Fruit fly (Drosophila melanogaster) whole organism, embryonic: Measurements from ENCODE around the gene Sdic2.

Experiments used
- Abd-B ChIP-seq: fragments of 200-800 bp; sonication (Bioruptor generic); optimal IDR thresholded peaks from 2 replicates; lab custom pipeline; 2018; ENCODE audit warnings: missing biosample characterization, mild to moderate bottlenecking, missing genetic modification characterization, moderate library complexity
- CG10543 ChIP-seq: fragments of 200-800 bp; sonication (Bioruptor generic); optimal IDR thresholded peaks from 3 replicates; lab custom pipeline; 2017; ENCODE audit warnings: missing biosample characterization, mild to moderate bottlenecking, missing genetic modification characterization, moderate library complexity
- CG11247 ChIP-seq: fragments of 200-800 bp; sonication (Bioruptor generic); IDR thresholded peaks from 2 replicates; pipeline ENCODE4 v1.3.6; 2022; ENCODE audit warnings: missing biosample characterization, missing genetic modification characterization
- CG12391 ChIP-seq: fragments of 200-800 bp; sonication (Bioruptor generic); optimal IDR thresholded peaks from 3 replicates; lab custom pipeline; 2018; ENCODE audit warnings: missing biosample characterization, mild to moderate bottlenecking, missing genetic modification characterization, moderate library complexity
- CG13123 ChIP-seq: fragments of 200-800 bp; sonication (Bioruptor generic); optimal IDR thresholded peaks from 2 replicates; lab custom pipeline; 2016; ENCODE audit warnings: missing biosample characterization, missing genetic modification characterization
- CG14710 ChIP-seq: fragments of 200-800 bp; sonication (Bioruptor generic); optimal IDR thresholded peaks from 3 replicates; lab custom pipeline; 2019; ENCODE audit warnings: missing biosample characterization, mild to moderate bottlenecking, missing genetic modification characterization, moderate library complexity
- CG1602 ChIP-seq: fragments of 200-800 bp; sonication (Bioruptor generic); optimal IDR thresholded peaks from 3 replicates; lab custom pipeline; 2016; ENCODE audit warnings: missing biosample characterization, missing genetic modification characterization
- CG17361 ChIP-seq: fragments of 200-800 bp; sonication (Bioruptor generic); IDR thresholded peaks from 3 replicates; pipeline ENCODE4 v1.3.6; 2022; ENCODE audit warnings: missing biosample characterization, missing genetic modification characterization
- CG3995 ChIP-seq: fragments of 200-800 bp; sonication (Bioruptor generic); optimal IDR thresholded peaks from 3 replicates; lab custom pipeline; 2016; ENCODE audit warnings: missing biosample characterization, missing genetic modification characterization
- CG4617 ChIP-seq: fragments of 200-800 bp; sonication (Bioruptor generic); optimal IDR thresholded peaks from 3 replicates; lab custom pipeline; 2016; ENCODE audit warnings: missing biosample characterization, missing genetic modification characterization, borderline replicate concordance
- CG7271 ChIP-seq: fragments of 200-800 bp; sonication (Bioruptor generic); optimal IDR thresholded peaks from 2 replicates; lab custom pipeline; 2018; ENCODE audit warnings: missing biosample characterization, mild to moderate bottlenecking, missing genetic modification characterization, moderate library complexity
- CG7928 ChIP-seq: fragments of 200-800 bp; sonication (Bioruptor generic); optimal IDR thresholded peaks from 2 replicates; lab custom pipeline; 2017; ENCODE audit warnings: missing biosample characterization, mild to moderate bottlenecking, missing genetic modification characterization
- CG7963 ChIP-seq: fragments of 200-800 bp; sonication (Bioruptor generic); IDR thresholded peaks from 3 replicates; pipeline ENCODE4 v1.3.6; 2022; ENCODE audit warnings: missing biosample characterization, missing genetic modification characterization; ENCODE audit not compliant: partially characterized antibody
- CG9932 ChIP-seq: fragments of 200-800 bp; sonication (Bioruptor generic); IDR thresholded peaks from 2 replicates; pipeline ENCODE4 v1.3.6; 2022; ENCODE audit warnings: missing biosample characterization, missing genetic modification characterization
- CoRest ChIP-seq: fragments of 200-800 bp; sonication (Bioruptor generic); optimal IDR thresholded peaks from 3 replicates; lab custom pipeline; 2018; ENCODE audit warnings: missing biosample characterization, mild to moderate bottlenecking, missing genetic modification characterization, moderate library complexity
- CrebB ChIP-seq: fragments of 200-800 bp; sonication (Bioruptor generic); optimal IDR thresholded peaks from 3 replicates; lab custom pipeline; 2018; ENCODE audit warnings: missing biosample characterization, mild to moderate bottlenecking, missing genetic modification characterization
- Doc3 ChIP-seq: fragments of 200-800 bp; sonication (Bioruptor generic); IDR thresholded peaks from 3 replicates; pipeline ENCODE4 v1.3.6; 2022; ENCODE audit warnings: missing biosample characterization, missing genetic modification characterization; ENCODE audit not compliant: partially characterized antibody
- Dref ChIP-seq: fragments of 200-800 bp; sonication (Bioruptor generic); IDR thresholded peaks from 2 replicates; pipeline ENCODE4 v1.3.6; 2022; ENCODE audit warnings: missing biosample characterization, missing genetic modification characterization
- E2f2 ChIP-seq: fragments of 200-800 bp; sonication (Bioruptor generic); IDR thresholded peaks from 2 replicates; pipeline ENCODE4 v1.3.6; 2022; ENCODE audit warnings: missing biosample characterization, missing genetic modification characterization
- Gug ChIP-seq: fragments of 200-800 bp; sonication (Bioruptor generic); IDR thresholded peaks from 4 replicates; pipeline ENCODE4 v1.3.6; 2022; ENCODE audit warnings: missing biosample characterization, missing genetic modification characterization
- MBD-R2 ChIP-seq: fragments of 200-800 bp; sonication (Bioruptor generic); IDR thresholded peaks from 2 replicates; pipeline ENCODE4 v1.3.6; 2022; ENCODE audit warnings: missing biosample characterization, missing genetic modification characterization
- Med ChIP-seq: fragments of 200-800 bp; sonication (Bioruptor generic); peaks from one replicate; lab custom pipeline; 2016; ENCODE audit warnings: missing biosample characterization, missing genetic modification characterization, mild to moderate bottlenecking, inconsistent platforms, moderate library complexity
- Nf-YC ChIP-seq: fragments of 200-800 bp; optimal IDR thresholded peaks from 3 replicates; lab custom pipeline; 2019; ENCODE audit warnings: missing biosample characterization, mild to moderate bottlenecking, missing genetic modification characterization, moderate library complexity
- Pdp1 ChIP-seq, 2 experiments: fragments of 200-800 bp; sonication (Bioruptor generic); optimal IDR thresholded peaks; 3 replicates each; lab custom pipeline; 2016; ENCODE audit warnings: missing biosample characterization in 2 of 2, missing genetic modification characterization in 2 of 2, mild to moderate bottlenecking in 1 of 2, moderate library complexity in 1 of 2
- Scr ChIP-seq: fragments of 200-800 bp; sonication (Bioruptor generic); IDR thresholded peaks from 2 replicates; pipeline ENCODE4 v1.3.6; 2022; ENCODE audit warnings: missing biosample characterization, missing genetic modification characterization; ENCODE audit not compliant: partially characterized antibody
- Side ChIP-seq: fragments of 200-800 bp; sonication (Bioruptor generic); optimal IDR thresholded peaks from 2 replicates; lab custom pipeline; 2016; ENCODE audit warnings: missing biosample characterization, missing genetic modification characterization
- Sin3A ChIP-seq: fragments of >200 bp; optimal IDR thresholded peaks from 2 replicates; lab custom pipeline; 2018
- amos ChIP-seq: fragments of 200-800 bp; sonication (Bioruptor generic); IDR thresholded peaks from 2 replicates; pipeline ENCODE4 v1.3.6; 2022; ENCODE audit warnings: missing biosample characterization, missing genetic modification characterization; ENCODE audit not compliant: partially characterized antibody
- ato ChIP-seq: fragments of 200-800 bp; sonication (Bioruptor generic); IDR thresholded peaks from 2 replicates; pipeline ENCODE4 v1.3.6; 2022; ENCODE audit warnings: missing biosample characterization, missing genetic modification characterization; ENCODE audit not compliant: partially characterized antibody
- bbx ChIP-seq: fragments of 200-800 bp; sonication (Bioruptor generic); IDR thresholded peaks from 2 replicates; pipeline ENCODE4 v1.3.6; 2022; ENCODE audit warnings: missing biosample characterization, missing genetic modification characterization; ENCODE audit not compliant: partially characterized antibody
- chinmo ChIP-seq: fragments of 200-800 bp; sonication (Bioruptor generic); IDR thresholded peaks from 4 replicates; pipeline ENCODE4 v1.3.6; 2022; ENCODE audit warnings: missing biosample characterization, missing genetic modification characterization; ENCODE audit not compliant: partially characterized antibody
- chn ChIP-seq: fragments of 200-800 bp; sonication (Bioruptor generic); optimal IDR thresholded peaks from 2 replicates; lab custom pipeline; 2016; ENCODE audit warnings: missing biosample characterization, missing genetic modification characterization
- dimm ChIP-seq: fragments of 200-800 bp; sonication (Bioruptor generic); IDR thresholded peaks from 2 replicates; pipeline ENCODE4 v1.3.6; 2022; ENCODE audit warnings: missing biosample characterization, missing genetic modification characterization
- fd3F ChIP-seq: fragments of 200-800 bp; sonication (Bioruptor generic); optimal IDR thresholded peaks from 2 replicates; lab custom pipeline; 2018; ENCODE audit warnings: missing biosample characterization, mild to moderate bottlenecking, missing genetic modification characterization, moderate library complexity
- hb ChIP-seq: fragments of 200-800 bp; sonication (Bioruptor generic); IDR thresholded peaks from 3 replicates; pipeline ENCODE4 v1.3.6; 2022; ENCODE audit warnings: missing biosample characterization, missing genetic modification characterization; ENCODE audit not compliant: partially characterized antibody
- hbn ChIP-seq: fragments of 200-800 bp; sonication (Bioruptor generic); IDR thresholded peaks from 2 replicates; pipeline ENCODE4 v1.3.6; 2022; ENCODE audit warnings: missing biosample characterization, missing genetic modification characterization; ENCODE audit not compliant: partially characterized antibody
- knrl ChIP-seq: fragments of 200-800 bp; sonication (Bioruptor generic); IDR thresholded peaks from 3 replicates; pipeline ENCODE4 v1.3.6; 2022; ENCODE audit warnings: missing biosample characterization, missing genetic modification characterization; ENCODE audit not compliant: partially characterized antibody
- nerfin-1 ChIP-seq: fragments of 200-800 bp; sonication (Bioruptor generic); optimal IDR thresholded peaks from 3 replicates; lab custom pipeline; 2019; ENCODE audit warnings: missing biosample characterization, mild to moderate bottlenecking, missing genetic modification characterization, moderate library complexity
- nmo ChIP-seq: fragments of 200-800 bp; sonication (Bioruptor generic); optimal IDR thresholded peaks from 2 replicates; lab custom pipeline; 2018; ENCODE audit warnings: missing biosample characterization, mild to moderate bottlenecking, missing genetic modification characterization, moderate library complexity
- pb ChIP-seq: fragments of 200-800 bp; sonication (Bioruptor generic); optimal IDR thresholded peaks from 3 replicates; lab custom pipeline; 2016; ENCODE audit warnings: missing biosample characterization, missing genetic modification characterization
- pnt ChIP-seq: fragments of 200-800 bp; sonication (Bioruptor generic); optimal IDR thresholded peaks from 3 replicates; lab custom pipeline; 2016; ENCODE audit warnings: missing biosample characterization, missing genetic modification characterization
- pros ChIP-seq: fragments of 200-800 bp; sonication (Bioruptor generic); optimal IDR thresholded peaks from 3 replicates; lab custom pipeline; 2019; ENCODE audit warnings: missing biosample characterization, mild to moderate bottlenecking, missing genetic modification characterization, moderate library complexity
- pzg ChIP-seq: fragments of 200-800 bp; sonication (Bioruptor generic); optimal IDR thresholded peaks from 3 replicates; lab custom pipeline; 2018; ENCODE audit warnings: missing biosample characterization, mild to moderate bottlenecking, missing genetic modification characterization, moderate library complexity
- repo ChIP-seq: fragments of 200-800 bp; sonication (Bioruptor generic); optimal IDR thresholded peaks from 2 replicates; lab custom pipeline; 2016; ENCODE audit warnings: missing biosample characterization, missing genetic modification characterization
- sna ChIP-seq: fragments of 200-800 bp; sonication (Bioruptor generic); IDR thresholded peaks from 2 replicates; pipeline ENCODE4 v1.3.6; 2022; ENCODE audit warnings: missing biosample characterization, missing genetic modification characterization; ENCODE audit not compliant: partially characterized antibody
- tna ChIP-seq: fragments of 200-800 bp; sonication (Bioruptor generic); IDR thresholded peaks from 2 replicates; pipeline ENCODE4 v1.3.6; 2022; ENCODE audit warnings: missing biosample characterization, missing genetic modification characterization; ENCODE audit not compliant: partially characterized antibody
- unc-4 ChIP-seq: fragments of 200-800 bp; sonication (Bioruptor generic); IDR thresholded peaks from 2 replicates; pipeline ENCODE4 v1.3.6; 2022; ENCODE audit warnings: missing biosample characterization, missing genetic modification characterization; ENCODE audit not compliant: partially characterized antibody
- vnd ChIP-seq: fragments of 200-800 bp; sonication (Bioruptor generic); IDR thresholded peaks from 3 replicates; pipeline ENCODE4 v1.3.6; 2022; ENCODE audit warnings: missing biosample characterization, missing genetic modification characterization; ENCODE audit not compliant: partially characterized antibody

The Sdic2 gene

DNA sequence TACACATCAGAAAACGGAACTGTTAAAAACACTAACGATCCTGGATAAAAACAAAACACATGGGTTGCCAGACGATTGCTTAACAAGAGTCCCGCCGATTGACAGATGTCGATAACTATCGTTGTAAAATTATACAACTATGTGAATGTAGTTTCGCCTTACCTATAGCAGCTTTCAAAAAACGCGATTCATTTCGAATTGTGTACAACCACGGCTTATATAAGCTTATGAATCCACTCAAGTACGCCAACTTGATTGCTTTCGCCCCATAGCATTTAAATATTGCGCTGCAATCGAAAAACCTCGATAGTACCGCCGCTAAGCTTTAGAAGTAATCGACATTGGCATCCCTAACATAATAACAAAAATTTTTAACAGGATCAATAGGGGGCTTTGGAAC is 16.4 kb downstream of the Sdic2 start, which contains the start of the genes CG9581 and CG9578 (continued):
- no peak for TF ChIP-seq CG7271 (tag; lab: Kevin White, UChicago)
- TF ChIP-seq CG1602 (GFP tag; lab: Kevin White, UChicago) = no peak
- TF ChIP-seq pros = no peak
- peak; percentile 37 for TF ChIP-seq Med (GFP tag; lab: Kevin White, UChicago)
- TF ChIP-seq Dref (GFP tag; lab: Robert Waterston, UW) = peak; percentile 62
- TF ChIP-seq CrebB (tag; lab: Kevin White, UChicago) = no peak
- TF ChIP-seq CoRest (tag; lab: Kevin White, UChicago) = peak; percentile 40
- TF ChIP-seq hb (GFP tag; lab: Robert Waterston, UW) = peak; percentile 71; the same call in 2 of the 3 replicates
- TF ChIP-seq MBD-R2 = peak; percentile 60
- TF ChIP-seq Sin3A (lab: Kevin White, UChicago) = peak; percentile 75
- peak; percentile 6 for TF ChIP-seq Nf-YC (tag; lab: Kevin White, UChicago)
- TF ChIP-seq CG4617 (GFP tag; lab: Kevin White, UChicago) = peak; percentile 26
- TF ChIP-seq CG13123 (GFP tag; lab: Kevin White, UChicago) = no peak
- TF ChIP-seq CG11247 (GFP tag; lab: Robert Waterston, UW) = no peak
- TF ChIP-seq dimm (GFP tag; lab: Robert Waterston, UW) = no peak
- no peak for TF ChIP-seq Gug (GFP tag; lab: Robert Waterston, UW)
- TF ChIP-seq tna (GFP tag; lab: Robert Waterston, UW) = peak; percentile 54; the same call in 1 of the 2 replicates
- TF ChIP-seq nmo (GFP tag; lab: Kevin White, UChicago) = peak; percentile 28
- peak; percentile 87 for TF ChIP-seq Scr (GFP tag; lab: Robert Waterston, UW)
- no peak for TF ChIP-seq Abd-B (GFP tag; lab: Kevin White, UChicago)
- peak; percentile 22 for TF ChIP-seq CG7928 (GFP tag; lab: Kevin White, UChicago)
- TF ChIP-seq pzg (GFP tag; lab: Kevin White, UChicago) = peak; percentile 51
- TF ChIP-seq fd3F = no peak
- TF ChIP-seq amos (GFP tag; lab: Robert Waterston, UW) = peak; percentile 63
- TF ChIP-seq CG9932 (GFP tag; lab: Robert Waterston, UW) = 0 out of 2 replicates have a peak, but pooled peaks have one; percentile 16
- TF ChIP-seq pb (GFP tag; lab: Kevin White, UChicago) = no peak
- no peak for TF ChIP-seq CG10543 (GFP tag; lab: Kevin White, UChicago)
- TF ChIP-seq ato (GFP tag; lab: Robert Waterston, UW) = peak; percentile 53; the same call in 1 of the 2 replicates
- TF ChIP-seq CG3995 (GFP tag; lab: Kevin White, UChicago) = peak; percentile 32
- TF ChIP-seq unc-4 (GFP tag; lab: Robert Waterston, UW) = peak; percentile 85
- TF ChIP-seq Side (GFP tag; lab: Kevin White, UChicago) = no peak
- no peak for TF ChIP-seq pnt
- peak; percentile 2 for TF ChIP-seq nerfin-1 (tag; lab: Kevin White, UChicago)
- peak; percentile 77 for TF ChIP-seq Doc3 (GFP tag; lab: Robert Waterston, UW)
- peak; percentile 78; the same call in 1 of the 4 replicates for TF ChIP-seq chinmo
- no peak for TF ChIP-seq CG12391 (tag; lab: Kevin White, UChicago)
- peak; percentile 27 for TF ChIP-seq CG14710 (tag; lab: Kevin White, UChicago)
- peak; percentile 15; the same call in 1 of the 3 replicates for TF ChIP-seq CG7963 (GFP tag; lab: Robert Waterston, UW)
- peak; percentile 67 for TF ChIP-seq hbn
- TF ChIP-seq Pdp1 (GFP tag; optimal IDR thresholded peaks at IDR 0.05; lab: Kevin White, UChicago) = peak in 1 of 2 experiments; percentile 95
- peak; percentile 48 for TF ChIP-seq bbx (GFP tag; lab: Robert Waterston, UW)
- no peak for TF ChIP-seq repo (GFP tag; lab: Kevin White, UChicago)
- TF ChIP-seq vnd (GFP tag; lab: Robert Waterston, UW) = peak; percentile 81
- TF ChIP-seq CG17361 (GFP tag; lab: Robert Waterston, UW) = 0 out of 3 replicates have a peak, but pooled peaks have one; percentile 9
- peak; percentile 90 for TF ChIP-seq E2f2 (GFP tag; lab: Robert Waterston, UW)
- peak; percentile 87 for TF ChIP-seq sna
- peak; percentile 75; the same call in 2 of the 3 replicates for TF ChIP-seq knrl
- TF ChIP-seq chn (GFP tag; lab: Kevin White, UChicago) = no peak
